Worm (Caenorhabditis elegans): ENCODE results near the gene sip-1.

The sip-1 gene

ce11 chrIII:10534191-10534590 is 27.6 kb upstream of the sip-1 start (continued):
- TF ChIP-seq xnd-1 (tag; optimal IDR thresholded peaks at IDR 0.05) (no peak), ceh-79 (tag; optimal IDR thresholded peaks at IDR 0.05) (no peak), madf-3 (GFP tag; IDR thresholded peaks at IDR 0.05) (no peak), nfyb-1 (GFP tag; IDR thresholded peaks at IDR 0.05) (peak; percentile 70; the same call in 1 of the 2 replicates), F23B12.7 (tag; optimal IDR thresholded peaks at IDR 0.05; ENCODE audit: insufficient read depth) (no peak), F22D6.2 (tag; optimal IDR thresholded peaks at IDR 0.05) (no peak), Y53F4B.3 (GFP tag; IDR thresholded peaks at IDR 0.05) (no peak), nhr-179 (tag; optimal IDR thresholded peaks at IDR 0.05) (no peak), K11D2.4 (GFP tag; IDR thresholded peaks at IDR 0.05) (peak; percentile 46; the same call in 1 of the 2 replicates), T26A5.8 (tag; optimal IDR thresholded peaks at IDR 0.05) (no peak), attf-6 (GFP tag; IDR thresholded peaks at IDR 0.05) (no peak), rcor-1 (GFP tag; IDR thresholded peaks at IDR 0.05) (no peak), C06A6.2 (GFP tag; conservative IDR thresholded peaks at IDR 0.05) (peak; percentile 74), ceh-100 (GFP tag; IDR thresholded peaks at IDR 0.05) (no peak), sdz-38 (tag; optimal IDR thresholded peaks at IDR 0.05) (no peak), let-607 (tag; optimal IDR thresholded peaks at IDR 0.05) (peak in 1 of 2 experiments; percentile 74), bed-2 (GFP tag; IDR thresholded peaks at IDR 0.05) (no peak), fkh-3 (tag; optimal IDR thresholded peaks at IDR 0.05) (no peak), madf-10 (tag; optimal IDR thresholded peaks at IDR 0.05) (no peak), nhr-27 (tag; optimal IDR thresholded peaks at IDR 0.05) (no peak), sea-2 (GFP tag; IDR thresholded peaks at IDR 0.05) (no peak), sptf-2 (GFP tag; optimal IDR thresholded peaks at IDR 0.05) (no peak), Y95B8A.8 (GFP tag; IDR thresholded peaks at IDR 0.05) (no peak), lin-54 (GFP tag; optimal IDR thresholded peaks at IDR 0.05) (peak; percentile 50), ztf-28 (GFP tag; IDR thresholded peaks at IDR 0.05) (no peak), F57C9.4 (tag; optimal IDR thresholded peaks at IDR 0.05) (no peak), hmg-1.2 (GFP tag; IDR thresholded peaks at IDR 0.05) (peak; percentile 36; the same call in 1 of the 2 replicates), ama-1 (optimal IDR thresholded peaks at IDR 0.05) (peak; percentile 65), ama-1 (GFP tag; optimal IDR thresholded peaks at IDR 0.05) (no peak), B0336.3 (GFP tag; IDR thresholded peaks at IDR 0.05) (peak; percentile 74), chd-7 (tag; optimal IDR thresholded peaks at IDR 0.05) (peak; percentile 77), snpc-4 (GFP tag; optimal IDR thresholded peaks at IDR 0.05) (no peak), snpc-4 (tag; optimal IDR thresholded peaks at IDR 0.05) (peak in 1 of 4 experiments; percentile 0), snpc-1.3 (tag; optimal IDR thresholded peaks at IDR 0.05; ENCODE audit: insufficient read depth) (no peak), lsl-1 (GFP tag; optimal IDR thresholded peaks at IDR 0.05) (no peak), egl-44 (GFP tag; IDR thresholded peaks at IDR 0.05) (0 out of 2 replicates have a peak, but pooled peaks have one; percentile 59), pbrm-1 (GFP tag; IDR thresholded peaks at IDR 0.05) (peak; percentile 66), akir-1 (GFP tag; optimal IDR thresholded peaks at IDR 0.05) (no peak), C17E4.6 (GFP tag; IDR thresholded peaks at IDR 0.05) (no peak), lag-1 (GFP tag; IDR thresholded peaks at IDR 0.05) (no peak), ceh-27 (GFP tag; optimal IDR thresholded peaks at IDR 0.05) (peak; percentile 13), hlh-12 (tag; optimal IDR thresholded peaks at IDR 0.05) (no peak), nhr-80 (tag; optimal IDR thresholded peaks at IDR 0.05) (peak; percentile 60), lin-35 (GFP tag; optimal IDR thresholded peaks at IDR 0.05) (no peak), attf-3 (GFP tag; conservative IDR thresholded peaks at IDR 0.05) (no peak), lin-26 (GFP tag; IDR thresholded peaks at IDR 0.05) (peak; percentile 79), nfya-2 (GFP tag; IDR thresholded peaks at IDR 0.05) (no peak), tbx-9 (tag; optimal IDR thresholded peaks at IDR 0.05; ENCODE audit: borderline replicate concordance) (no peak), Y53G8AR.9 (GFP tag; conservative IDR thresholded peaks at IDR 0.05) (peak; percentile 66; the same call in 1 of the 2 replicates), dox-1 (GFP tag; IDR thresholded peaks at IDR 0.05) (peak; percentile 76)
